Fruit fly (Drosophila melanogaster) whole organism, embryonic: Measurements from ENCODE around the gene RfC3.

Experiments used
- Asciz ChIP-seq: fragments of 200-800 bp; sonication (Bioruptor generic); optimal IDR thresholded peaks from 2 replicates; lab custom pipeline; 2017; ENCODE audit warnings: missing biosample characterization, mild to moderate bottlenecking, missing genetic modification characterization, missing genetic modification reagents
- Atf6 ChIP-seq: fragments of 200-800 bp; sonication (Bioruptor generic); IDR thresholded peaks from 2 replicates; pipeline ENCODE4 v1.3.6; 2022; ENCODE audit warnings: missing biosample characterization, missing genetic modification characterization
- Awh ChIP-seq: fragments of 200-800 bp; sonication (Bioruptor generic); IDR thresholded peaks from 2 replicates; pipeline ENCODE4, ENCODE4 v1.3.6; 2022; ENCODE audit warnings: missing biosample characterization, missing genetic modification characterization
- CG11398 ChIP-seq: fragments of 200-800 bp; sonication (Bioruptor generic); optimal IDR thresholded peaks from 2 replicates; lab custom pipeline; 2016; ENCODE audit warnings: missing biosample characterization, missing genetic modification characterization
- CG11456 ChIP-seq: fragments of 200-800 bp; sonication (Bioruptor generic); IDR thresholded peaks from 3 replicates; pipeline ENCODE4 v1.3.6; 2022; ENCODE audit warnings: missing biosample characterization, missing genetic modification characterization
- CG11504 ChIP-seq: fragments of 200-800 bp; sonication (Bioruptor generic); optimal IDR thresholded peaks from 3 replicates; lab custom pipeline; 2019; ENCODE audit warnings: missing biosample characterization, mild to moderate bottlenecking, missing genetic modification characterization, moderate library complexity
- CG12236 ChIP-seq: fragments of 200-800 bp; sonication (Bioruptor generic); optimal IDR thresholded peaks from 2 replicates; lab custom pipeline; 2016; ENCODE audit warnings: missing biosample characterization, missing genetic modification characterization
- CG14014 ChIP-seq: fragments of 200-800 bp; sonication (Bioruptor generic); IDR thresholded peaks from 2 replicates; pipeline ENCODE4 v1.3.6; 2022; ENCODE audit warnings: missing biosample characterization, missing genetic modification characterization
- CG14667 ChIP-seq: fragments of 200-800 bp; sonication (Bioruptor generic); IDR thresholded peaks from 2 replicates; pipeline ENCODE4 v1.3.6; 2022; ENCODE audit warnings: missing biosample characterization, missing genetic modification characterization
- CG17568 ChIP-seq: fragments of 200-800 bp; sonication (Bioruptor generic); optimal IDR thresholded peaks from 2 replicates; lab custom pipeline; 2018; ENCODE audit warnings: missing biosample characterization, mild to moderate bottlenecking, missing genetic modification characterization, moderate library complexity
- CG33213 ChIP-seq: fragments of 200-800 bp; sonication (Bioruptor generic); optimal IDR thresholded peaks from 3 replicates; lab custom pipeline; 2016; ENCODE audit warnings: missing biosample characterization, missing genetic modification characterization
- CG4820 ChIP-seq: fragments of 200-800 bp; sonication (Bioruptor generic); optimal IDR thresholded peaks from 3 replicates; lab custom pipeline; 2016; ENCODE audit warnings: missing biosample characterization, missing genetic modification characterization
- CG4854 ChIP-seq: fragments of 200-800 bp; sonication (Bioruptor generic); optimal IDR thresholded peaks from 2 replicates; lab custom pipeline; 2016; ENCODE audit warnings: missing biosample characterization, missing genetic modification characterization, inconsistent platforms
- CG6791 ChIP-seq: fragments of 200-800 bp; sonication (Bioruptor generic); IDR thresholded peaks from 3 replicates; pipeline ENCODE4 v1.3.6; 2022; ENCODE audit warnings: missing biosample characterization, missing genetic modification characterization; ENCODE audit not compliant: partially characterized antibody
- CG7556 ChIP-seq: fragments of 200-800 bp; sonication (Bioruptor generic); optimal IDR thresholded peaks from 2 replicates; lab custom pipeline; 2017; ENCODE audit warnings: missing biosample characterization, mild to moderate bottlenecking, missing genetic modification characterization
- CG7963 ChIP-seq: fragments of 200-800 bp; sonication (Bioruptor generic); IDR thresholded peaks from 3 replicates; pipeline ENCODE4 v1.3.6; 2022; ENCODE audit warnings: missing biosample characterization, missing genetic modification characterization; ENCODE audit not compliant: partially characterized antibody
- CkIIα-i1 ChIP-seq: fragments of 200-800 bp; sonication (Bioruptor generic); IDR thresholded peaks from 2 replicates; pipeline ENCODE4 v1.3.6; 2022; ENCODE audit warnings: missing biosample characterization, missing genetic modification characterization
- Dek ChIP-seq: fragments of 200-800 bp; sonication (Bioruptor generic); optimal IDR thresholded peaks from 3 replicates; lab custom pipeline; 2019; ENCODE audit warnings: missing biosample characterization, mild to moderate bottlenecking, missing genetic modification characterization, moderate library complexity
- NFAT ChIP-seq: fragments of 200-800 bp; sonication (Bioruptor generic); IDR thresholded peaks from 2 replicates; pipeline ENCODE4 v1.3.6; 2022; ENCODE audit warnings: missing biosample characterization, missing genetic modification characterization
- Neu2 ChIP-seq: fragments of 200-800 bp; sonication (Bioruptor generic); optimal IDR thresholded peaks from 3 replicates; lab custom pipeline; 2016; ENCODE audit warnings: missing biosample characterization, missing genetic modification characterization, borderline replicate concordance
- Oli ChIP-seq: fragments of 200-800 bp; sonication (Bioruptor generic); optimal IDR thresholded peaks from 2 replicates; lab custom pipeline; 2018; ENCODE audit warnings: missing biosample characterization, mild to moderate bottlenecking, missing genetic modification characterization, moderate library complexity
- Side ChIP-seq: fragments of 200-800 bp; sonication (Bioruptor generic); optimal IDR thresholded peaks from 2 replicates; lab custom pipeline; 2016; ENCODE audit warnings: missing biosample characterization, missing genetic modification characterization
- Sin3A ChIP-seq: fragments of >200 bp; optimal IDR thresholded peaks from 2 replicates; lab custom pipeline; 2018
- Sry-δ ChIP-seq: fragments of 200-800 bp; sonication (Bioruptor generic); optimal IDR thresholded peaks from 2 replicates; lab custom pipeline; 2016; ENCODE audit warnings: missing biosample characterization, missing genetic modification characterization
- TFAM ChIP-seq: fragments of 200-800 bp; sonication (Bioruptor generic); optimal IDR thresholded peaks from 2 replicates; lab custom pipeline; 2017; ENCODE audit warnings: missing biosample characterization, missing genetic modification characterization, inconsistent platforms
- amos ChIP-seq: fragments of 200-800 bp; sonication (Bioruptor generic); IDR thresholded peaks from 2 replicates; pipeline ENCODE4 v1.3.6; 2022; ENCODE audit warnings: missing biosample characterization, missing genetic modification characterization; ENCODE audit not compliant: partially characterized antibody
- ash1 ChIP-seq: fragments of 200-800 bp; sonication (Bioruptor generic); optimal IDR thresholded peaks from 2 replicates; lab custom pipeline; 2018; ENCODE audit warnings: missing biosample characterization, mild to moderate bottlenecking, missing genetic modification characterization
- az2 ChIP-seq: fragments of 200-800 bp; sonication (Bioruptor generic); optimal IDR thresholded peaks from 3 replicates; lab custom pipeline; 2016; ENCODE audit warnings: missing biosample characterization, missing genetic modification characterization
- bcd ChIP-seq: fragments of 200-800 bp; sonication (Bioruptor generic); optimal IDR thresholded peaks from 2 replicates; lab custom pipeline; 2017; ENCODE audit warnings: missing biosample characterization, mild to moderate bottlenecking, missing genetic modification characterization
- btn ChIP-seq: fragments of 200-800 bp; sonication (Bioruptor generic); optimal IDR thresholded peaks from 2 replicates; lab custom pipeline; 2016; ENCODE audit warnings: missing biosample characterization, missing genetic modification characterization
- cad ChIP-seq: fragments of >200 bp; optimal IDR thresholded peaks from 2 replicates; lab custom pipeline; 2017; ENCODE audit warnings: missing biosample characterization, missing genetic modification characterization
- caup ChIP-seq: fragments of 200-800 bp; sonication (Bioruptor generic); optimal IDR thresholded peaks from 3 replicates; lab custom pipeline; 2017; ENCODE audit warnings: missing biosample characterization, mild to moderate bottlenecking, missing genetic modification characterization, moderate library complexity; ENCODE audit not compliant: severe bottlenecking
- chinmo ChIP-seq: fragments of 200-800 bp; sonication (Bioruptor generic); IDR thresholded peaks from 4 replicates; pipeline ENCODE4 v1.3.6; 2022; ENCODE audit warnings: missing biosample characterization, missing genetic modification characterization; ENCODE audit not compliant: partially characterized antibody
- chn ChIP-seq: fragments of 200-800 bp; sonication (Bioruptor generic); optimal IDR thresholded peaks from 2 replicates; lab custom pipeline; 2016; ENCODE audit warnings: missing biosample characterization, missing genetic modification characterization
- croc ChIP-seq: fragments of 200-800 bp; sonication (Bioruptor generic); conservative IDR thresholded peaks from 3 replicates; pipeline ENCODE4 v1.3.6; 2022; ENCODE audit warnings: missing biosample characterization, missing genetic modification characterization
- crp ChIP-seq, 2 experiments: fragments of 200-800 bp; sonication (Bioruptor generic); optimal IDR thresholded peaks; 2 replicates in 1 of 2; 3 replicates in 1 of 2; lab custom pipeline; 2017; ENCODE audit warnings: missing biosample characterization in 2 of 2, missing genetic modification characterization in 2 of 2, mild to moderate bottlenecking in 1 of 2, moderate library complexity in 1 of 2
- danr ChIP-seq: fragments of 200-800 bp; sonication (Bioruptor generic); IDR thresholded peaks from 2 replicates; pipeline ENCODE4 v1.3.6; 2022; ENCODE audit warnings: missing biosample characterization, missing genetic modification characterization
- dm ChIP-seq: fragments of 200-800 bp; sonication (Bioruptor generic); optimal IDR thresholded peaks from 3 replicates; lab custom pipeline; 2016; ENCODE audit warnings: missing biosample characterization, missing genetic modification characterization
- gem ChIP-seq: fragments of 200-800 bp; sonication (Bioruptor generic); optimal IDR thresholded peaks from 2 replicates; lab custom pipeline; 2019; ENCODE audit warnings: missing biosample characterization, mild to moderate bottlenecking, missing genetic modification characterization, moderate library complexity
- h ChIP-seq: fragments of >200 bp; optimal IDR thresholded peaks from 2 replicates; lab custom pipeline; 2017
- her ChIP-seq: fragments of 200-800 bp; sonication (Bioruptor generic); optimal IDR thresholded peaks from 2 replicates; lab custom pipeline; 2016; ENCODE audit warnings: missing biosample characterization, missing genetic modification characterization
- lola ChIP-seq, 3 experiments: fragments of >200 bp in 2 of 3; fragments of 200-800 bp in 1 of 3; sonication (Bioruptor generic) in 1 of 3; optimal IDR thresholded peaks; 2 replicates each; lab custom pipeline; 2017 to 2019; ENCODE audit warnings: missing biosample characterization in 3 of 3, missing genetic modification characterization in 3 of 3, mild to moderate bottlenecking in 1 of 3, moderate library complexity in 1 of 3
- peb ChIP-seq: fragments of 200-800 bp; sonication (Bioruptor generic); IDR thresholded peaks from 2 replicates; pipeline ENCODE4 v1.3.6; 2022; ENCODE audit warnings: missing biosample characterization, missing genetic modification characterization
- sens-2 ChIP-seq: fragments of 200-800 bp; sonication (Bioruptor generic); IDR thresholded peaks from 2 replicates; pipeline ENCODE4 v1.3.6; 2022; ENCODE audit warnings: missing biosample characterization, missing genetic modification characterization
- sim ChIP-seq: fragments of 200-800 bp; sonication (Bioruptor generic); IDR thresholded peaks from 2 replicates; pipeline ENCODE4 v1.3.6; 2022; ENCODE audit warnings: missing biosample characterization, missing genetic modification characterization
- sug ChIP-seq: fragments of 200-800 bp; optimal IDR thresholded peaks from 2 replicates; lab custom pipeline; 2019; ENCODE audit warnings: missing biosample characterization, mild to moderate bottlenecking, missing genetic modification characterization, moderate library complexity
- tll ChIP-seq, 2 experiments: fragments of 200-800 bp in 1 of 2; fragments of >200 bp in 1 of 2; sonication (Bioruptor generic) in 1 of 2; optimal IDR thresholded peaks; 2 replicates each; lab custom pipeline; 2017 to 2019; ENCODE audit warnings: missing biosample characterization in 2 of 2, missing genetic modification characterization in 2 of 2, mild to moderate bottlenecking in 1 of 2, moderate library complexity in 1 of 2
- unc-4 ChIP-seq: fragments of 200-800 bp; sonication (Bioruptor generic); IDR thresholded peaks from 2 replicates; pipeline ENCODE4 v1.3.6; 2022; ENCODE audit warnings: missing biosample characterization, missing genetic modification characterization; ENCODE audit not compliant: partially characterized antibody
- wor ChIP-seq: fragments of 200-800 bp; sonication (Bioruptor generic); IDR thresholded peaks from 2 replicates; pipeline ENCODE4 v1.3.6; 2022; ENCODE audit warnings: missing biosample characterization, missing genetic modification characterization

Gene RfC3

dm6 chr2L:10375464-10376236 lies 43.3 kb upstream of the RfC3 start, which contains the start of the genes CG33303 and dpr19 (continued):
- 0 out of 2 replicates have a peak, but pooled peaks have one; percentile 45 for TF ChIP-seq sim (GFP tag; lab: Robert Waterston, UW)
- no peak for TF ChIP-seq danr
- no peak for TF ChIP-seq CG33213 (GFP tag; lab: Kevin White, UChicago)
- no peak for TF ChIP-seq peb (GFP tag; lab: Robert Waterston, UW)
- no peak; the same call in 1 of the 2 replicates for TF ChIP-seq amos (GFP tag; lab: Robert Waterston, UW)
- peak; percentile 73 for TF ChIP-seq Awh (GFP tag; lab: Robert Waterston, UW)
- TF ChIP-seq Sry-δ (GFP tag; lab: Kevin White, UChicago): no peak
- TF ChIP-seq gem (tag; lab: Kevin White, UChicago): peak; percentile 92
- no peak for TF ChIP-seq CG17568 (GFP tag; lab: Kevin White, UChicago)
- peak; percentile 41 for TF ChIP-seq CG4820 (GFP tag; lab: Kevin White, UChicago)
- TF ChIP-seq CG6791 (GFP tag; lab: Robert Waterston, UW): no peak
- peak; percentile 74 for TF ChIP-seq caup (GFP tag; lab: Kevin White, UChicago)
- TF ChIP-seq Oli (tag; lab: Kevin White, UChicago): peak; percentile 64
- no peak for TF ChIP-seq CG11398
- TF ChIP-seq crp (GFP tag; optimal IDR thresholded peaks at IDR 0.05; lab: Kevin White, UChicago): peak in 1 of 2 experiments; percentile 79
- no peak for TF ChIP-seq her (GFP tag; lab: Kevin White, UChicago)
- no peak for TF ChIP-seq sens-2
- no peak for TF ChIP-seq CG7963 (GFP tag; lab: Robert Waterston, UW)
- peak; percentile 65 for TF ChIP-seq bcd (GFP tag; lab: Kevin White, UChicago)
- no peak for TF ChIP-seq Side (GFP tag; lab: Kevin White, UChicago)
- no peak for TF ChIP-seq NFAT (GFP tag; lab: Robert Waterston, UW)
- TF ChIP-seq chinmo (GFP tag; lab: Robert Waterston, UW): 0 out of 4 replicates have a peak, but pooled peaks have one; percentile 41
- no peak for TF ChIP-seq wor (GFP tag; lab: Robert Waterston, UW)
- TF ChIP-seq cad (GFP tag; lab: Kevin White, UChicago): no peak
- TF ChIP-seq sug (tag; lab: Kevin White, UChicago): peak; percentile 79
- TF ChIP-seq Atf6 (GFP tag; lab: Robert Waterston, UW): peak; percentile 70
- no peak for TF ChIP-seq h (lab: Kevin White, UChicago)
- no peak for TF ChIP-seq dm (GFP tag; lab: Kevin White, UChicago)
- TF ChIP-seq CkIIα-i1: no peak
- TF ChIP-seq lola (GFP tag; optimal IDR thresholded peaks at IDR 0.05; lab: Kevin White, UChicago): peak in 1 of 3 experiments; percentile 77
- TF ChIP-seq Asciz (GFP tag; lab: Kevin White, UChicago): peak; percentile 9
- no peak for TF ChIP-seq chn (GFP tag; lab: Kevin White, UChicago)
- peak; percentile 41; the same call in 2 of the 3 replicates for TF ChIP-seq croc (GFP tag; lab: Robert Waterston, UW)
- TF ChIP-seq tll (GFP tag; optimal IDR thresholded peaks at IDR 0.05; lab: Kevin White, UChicago): no peak
- 0 out of 3 replicates have a peak, but pooled peaks have one; percentile 13 for TF ChIP-seq CG11456 (GFP tag; lab: Robert Waterston, UW)
- TF ChIP-seq CG12236 (GFP tag; lab: Kevin White, UChicago): no peak
- TF ChIP-seq CG7556 (GFP tag; lab: Kevin White, UChicago): peak; percentile 80
- peak; percentile 83 for TF ChIP-seq Dek (tag; lab: Kevin White, UChicago)
- peak; percentile 85 for TF ChIP-seq CG11504
- peak; percentile 54 for TF ChIP-seq az2
- TF ChIP-seq unc-4 (GFP tag; lab: Robert Waterston, UW): no peak
- TF ChIP-seq CG14014 (GFP tag; lab: Robert Waterston, UW): peak; percentile 34; the same call in 1 of the 2 replicates
- no peak for TF ChIP-seq TFAM (GFP tag; lab: Kevin White, UChicago)
- TF ChIP-seq btn: no peak
- no peak; the same call in 1 of the 2 replicates for TF ChIP-seq CG14667
- no peak for TF ChIP-seq CG4854 (GFP tag; lab: Kevin White, UChicago)
- no peak for TF ChIP-seq ash1 (GFP tag; lab: Kevin White, UChicago)
- no peak for TF ChIP-seq Sin3A
- no peak for TF ChIP-seq Neu2 (GFP tag; lab: Kevin White, UChicago)
